Worm (Caenorhabditis elegans) whole organism, early embryonic: ENCODE results near the gene Y37E11B.5.

Experiments
- F13C5.2 ChIP-seq: sonication (generic microtip); optimal IDR thresholded peaks from 2 replicates; lab custom pipeline; 2017; ENCODE audit warnings: mild to moderate bottlenecking, missing genetic modification characterization, inconsistent platforms, missing compliant biosample characterization
- aly-1 ChIP-seq: sonication (generic microtip); optimal IDR thresholded peaks from 2 replicates; lab custom pipeline; 2016; ENCODE audit warnings: missing genetic modification characterization, missing compliant biosample characterization
- ama-1 ChIP-seq: fragments of 150-350 bp; optimal IDR thresholded peaks from 2 replicates; lab custom pipeline; 2014
- ceh-13 ChIP-seq: fragments of 200-800 bp; sonication (Bioruptor generic); optimal IDR thresholded peaks from 2 replicates; lab custom pipeline; 2018; ENCODE audit warnings: mild to moderate bottlenecking, missing genetic modification characterization, missing compliant biosample characterization
- ceh-36 ChIP-seq: sonication (generic microtip); optimal IDR thresholded peaks from 2 replicates; lab custom pipeline; 2016; ENCODE audit warnings: missing genetic modification characterization, inconsistent platforms, missing compliant biosample characterization
- ets-7 ChIP-seq: sonication (generic microtip); optimal IDR thresholded peaks from 2 replicates; lab custom pipeline; 2016; ENCODE audit warnings: missing genotype, missing genetic modification characterization, missing compliant biosample characterization
- flt-1 ChIP-seq: fragments of 200-800 bp; sonication (Bioruptor generic); IDR thresholded peaks from 2 replicates; pipeline ENCODE4 v1.3.6; 2022; ENCODE audit warnings: missing genetic modification characterization, missing compliant biosample characterization
- hmg-4 ChIP-seq: fragments of 200-800 bp; sonication (Bioruptor generic); optimal IDR thresholded peaks from 2 replicates; lab custom pipeline; 2018; ENCODE audit warnings: mild to moderate bottlenecking, missing genetic modification characterization, missing compliant biosample characterization
- hnd-1 ChIP-seq: sonication (generic microtip); optimal IDR thresholded peaks from 2 replicates; lab custom pipeline; 2016; ENCODE audit warnings: missing genetic modification characterization, missing compliant biosample characterization
- pes-1 ChIP-seq: fragments of 200-800 bp; sonication (Bioruptor generic); IDR thresholded peaks from 2 replicates; pipeline ENCODE4 v1.3.6; 2022; ENCODE audit warnings: missing genetic modification reagents, missing genetic modification characterization, missing compliant biosample characterization
- scrt-1 ChIP-seq: fragments of 200-800 bp; sonication (Bioruptor generic); IDR thresholded peaks from 2 replicates; pipeline ENCODE4 v1.3.6; 2022; ENCODE audit warnings: missing genetic modification characterization, missing compliant biosample characterization
- tra-4 ChIP-seq: sonication (generic microtip); optimal IDR thresholded peaks from 2 replicates; lab custom pipeline; 2017; ENCODE audit warnings: missing genetic modification characterization, missing compliant biosample characterization

DNA sequence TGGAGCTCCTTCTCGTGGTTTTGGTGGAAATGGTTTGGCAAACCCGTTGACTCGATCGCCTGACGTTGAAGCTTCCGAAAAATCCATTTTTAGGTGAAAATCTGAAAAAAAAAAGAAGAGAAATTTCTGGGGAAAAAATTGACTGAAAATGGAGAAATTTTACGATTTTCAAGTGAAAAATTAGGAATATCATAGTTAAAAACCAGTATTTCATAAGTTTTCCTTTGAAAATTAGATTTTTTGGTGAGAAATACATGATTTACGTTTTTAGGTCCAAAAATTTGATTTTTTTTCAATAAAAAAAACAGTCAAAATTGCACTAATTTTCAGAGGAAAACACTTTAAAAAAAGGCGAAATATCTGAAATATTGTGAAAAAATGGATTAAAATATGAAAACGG lies 4.8 kb downstream of the Y37E11B.5 start, which contains the start of gene taf-2:
- no peak for TF ChIP-seq ama-1 (lab: Kevin White, UChicago)
- TF ChIP-seq tra-4: no peak
- TF ChIP-seq ceh-36 (tag; lab: Kevin White, UChicago): no peak
- TF ChIP-seq ets-7: no peak
- no peak for TF ChIP-seq flt-1 (GFP tag; lab: Robert Waterston, UW)
- no peak for TF ChIP-seq ceh-13 (GFP tag; lab: Kevin White, UChicago)
- no peak for TF ChIP-seq scrt-1 (GFP tag; lab: Robert Waterston, UW)
- TF ChIP-seq hmg-4 (GFP tag; lab: Kevin White, UChicago): no peak
- TF ChIP-seq hnd-1 (tag; lab: Kevin White, UChicago): no peak
- no peak for TF ChIP-seq aly-1
- TF ChIP-seq pes-1: no peak
- TF ChIP-seq F13C5.2 (tag; lab: Kevin White, UChicago): no peak
